Fruit fly (Drosophila melanogaster) whole organism, pupa: ENCODE measurements around the gene Pli.
A peak's percentile ranks its signal among the peaks of the same experiment; 100 is the strongest.

Experiments
- CG10348 ChIP-seq: fragments of 200-800 bp; sonication (Bioruptor generic); IDR thresholded peaks from 2 replicates; pipeline ENCODE4 v1.3.6; 2022; ENCODE audit warnings: missing biosample characterization, missing genetic modification characterization
- CG12605 ChIP-seq: fragments of 200-800 bp; sonication (Bioruptor generic); IDR thresholded peaks from 2 replicates; pipeline ENCODE4 v1.3.6; 2022; ENCODE audit warnings: missing biosample characterization, missing genetic modification characterization
- CG13204 ChIP-seq: fragments of 200-800 bp; sonication (Bioruptor generic); optimal IDR thresholded peaks from 2 replicates; lab custom pipeline; 2018; ENCODE audit warnings: missing biosample characterization, mild to moderate bottlenecking, missing genetic modification characterization, moderate library complexity
- CG14655 ChIP-seq: fragments of 200-800 bp; sonication (Bioruptor generic); optimal IDR thresholded peaks from 3 replicates; lab custom pipeline; 2017; ENCODE audit warnings: mild to moderate bottlenecking, missing biosample characterization, missing genetic modification reagents, missing genetic modification characterization
- CG15710 ChIP-seq: fragments of 200-800 bp; sonication (Bioruptor generic); optimal IDR thresholded peaks from 2 replicates; lab custom pipeline; 2018; ENCODE audit warnings: missing biosample characterization, mild to moderate bottlenecking, missing genetic modification characterization, moderate library complexity
- CG17806 ChIP-seq: fragments of 200-800 bp; sonication (Bioruptor generic); optimal IDR thresholded peaks from 2 replicates; lab custom pipeline; 2018; ENCODE audit warnings: missing biosample characterization, mild to moderate bottlenecking, missing genetic modification characterization, moderate library complexity
- CG32121 ChIP-seq: fragments of 200-800 bp; sonication (Bioruptor generic); IDR thresholded peaks from 2 replicates; pipeline ENCODE4 v1.3.6; 2022; ENCODE audit warnings: missing biosample characterization, missing genetic modification characterization
- CG34367 ChIP-seq: fragments of 200-800 bp; sonication (Bioruptor generic); optimal IDR thresholded peaks from 2 replicates; lab custom pipeline; 2018; ENCODE audit warnings: missing biosample characterization, mild to moderate bottlenecking, missing genetic modification characterization
- CG4496 ChIP-seq: fragments of 200-800 bp; sonication (Bioruptor generic); IDR thresholded peaks from 3 replicates; pipeline ENCODE4 v1.3.6; 2022; ENCODE audit warnings: missing biosample characterization, missing genetic modification characterization
- CG8159 ChIP-seq: fragments of 200-800 bp; sonication (Bioruptor generic); optimal IDR thresholded peaks from 3 replicates; lab custom pipeline; 2018; ENCODE audit warnings: missing biosample characterization, mild to moderate bottlenecking, missing genetic modification characterization, moderate library complexity
- CG8301 ChIP-seq: fragments of 200-800 bp; sonication (Bioruptor generic); optimal IDR thresholded peaks from 2 replicates; lab custom pipeline; 2018; ENCODE audit warnings: missing biosample characterization, mild to moderate bottlenecking, missing genetic modification characterization
- CG9948 ChIP-seq: fragments of 200-800 bp; sonication (Bioruptor generic); optimal IDR thresholded peaks from 2 replicates; lab custom pipeline; 2018; ENCODE audit warnings: missing biosample characterization, mild to moderate bottlenecking, missing genetic modification characterization, moderate library complexity
- D1 ChIP-seq: fragments of 200-800 bp; sonication (Bioruptor generic); optimal IDR thresholded peaks from 2 replicates; lab custom pipeline; 2018; ENCODE audit warnings: missing biosample characterization, mild to moderate bottlenecking, missing genetic modification characterization, moderate library complexity
- EcR ChIP-seq: fragments of 200-800 bp; sonication (Bioruptor generic); optimal IDR thresholded peaks from 3 replicates; lab custom pipeline; 2019; ENCODE audit warnings: missing biosample characterization, missing genetic modification characterization, mild to moderate bottlenecking, moderate library complexity, missing genetic modification reagents
- Ets98B ChIP-seq: fragments of 200-800 bp; sonication (Bioruptor generic); IDR thresholded peaks from 2 replicates; pipeline ENCODE4 v1.3.6; 2022; ENCODE audit warnings: missing biosample characterization, missing genetic modification characterization
- Pif1A ChIP-seq: fragments of 200-800 bp; sonication (Bioruptor generic); optimal IDR thresholded peaks from 3 replicates; lab custom pipeline; 2016; ENCODE audit warnings: missing biosample characterization, missing genetic modification characterization
- Pif1B ChIP-seq: fragments of 200-800 bp; sonication (Bioruptor generic); optimal IDR thresholded peaks from 3 replicates; lab custom pipeline; 2016; ENCODE audit warnings: missing biosample characterization, missing genetic modification characterization
- Snoo ChIP-seq: fragments of 200-800 bp; sonication (Bioruptor generic); optimal IDR thresholded peaks from 3 replicates; lab custom pipeline; 2017; ENCODE audit warnings: missing biosample characterization, mild to moderate bottlenecking, missing genetic modification characterization, inconsistent platforms
- fd96Ca ChIP-seq: fragments of 200-800 bp; sonication (Bioruptor generic); IDR thresholded peaks from 3 replicates; pipeline ENCODE4 v1.3.6; 2022; ENCODE audit warnings: missing biosample characterization, missing genetic modification characterization
- gl ChIP-seq: fragments of 200-800 bp; sonication (Bioruptor generic); optimal IDR thresholded peaks from 2 replicates; lab custom pipeline; 2018; ENCODE audit warnings: missing biosample characterization, mild to moderate bottlenecking, missing genetic modification characterization
- rn ChIP-seq: fragments of 200-800 bp; sonication (Bioruptor generic); IDR thresholded peaks from 2 replicates; pipeline ENCODE4 v1.3.6; 2022; ENCODE audit warnings: missing biosample characterization, missing genetic modification characterization

Gene Pli

DNA sequence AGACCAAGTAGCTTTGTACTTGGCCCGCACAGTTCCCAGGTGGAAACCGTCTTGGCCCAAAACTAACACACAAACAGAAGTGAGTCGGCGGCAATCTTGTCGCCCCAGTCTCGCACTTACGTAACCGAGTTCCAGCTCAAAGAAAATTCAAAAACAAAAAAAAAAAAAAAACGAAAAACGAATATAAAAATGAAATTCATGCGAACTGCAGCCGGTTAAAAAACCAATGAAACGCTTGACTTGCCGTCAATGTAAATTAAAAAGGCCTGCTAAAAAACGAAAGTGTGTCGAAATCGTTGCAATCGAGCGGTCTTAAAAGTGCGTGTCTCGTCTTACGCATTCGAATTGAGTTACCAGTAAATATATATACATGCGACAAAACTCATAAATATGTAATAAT is 66.2 kb downstream of the Pli start:
- TF ChIP-seq fd96Ca (GFP tag; lab: Robert Waterston, UW) (peak; percentile 31; the same call in 1 of the 3 replicates), CG4496 (GFP tag; lab: Robert Waterston, UW) (0 out of 3 replicates have a peak, but pooled peaks have one; percentile 17), CG15710 (no peak), CG12605 (no peak), Ets98B (GFP tag; lab: Robert Waterston, UW) (no peak), Pif1A (GFP tag; lab: Kevin White, UChicago) (peak; percentile 3), D1 (tag; lab: Kevin White, UChicago) (no peak), CG17806 (tag; lab: Kevin White, UChicago) (no peak), CG9948 (tag; lab: Kevin White, UChicago) (no peak), CG8159 (tag; lab: Kevin White, UChicago) (no peak)
- TF ChIP-seq, all 21 proteins: peak for 3

DNA sequence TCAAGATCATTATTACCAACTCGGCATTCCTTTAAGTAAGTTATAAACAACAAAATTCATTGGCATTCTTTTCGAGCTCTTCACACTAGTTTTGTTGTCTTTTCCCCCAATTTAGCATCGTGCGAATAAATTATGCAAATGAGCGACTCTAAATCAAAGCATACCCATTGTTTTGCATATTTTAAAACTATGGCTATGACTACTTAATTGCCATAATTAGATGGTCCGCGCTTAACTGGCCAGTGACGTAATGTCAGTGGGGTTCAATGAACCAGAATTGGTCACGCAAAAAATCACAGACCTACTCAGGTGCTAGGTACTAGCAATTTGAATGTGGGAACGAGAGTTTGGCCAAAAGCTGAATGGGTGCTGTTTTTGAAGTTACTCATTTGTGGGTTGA is 66.9 kb downstream of the Pli start:
- TF ChIP-seq CG17806 (tag; lab: Kevin White, UChicago) (no peak), Pif1B (GFP tag; lab: Kevin White, UChicago) (no peak), CG8301 (tag; lab: Kevin White, UChicago) (no peak), Ets98B (GFP tag; lab: Robert Waterston, UW) (no peak), D1 (tag; lab: Kevin White, UChicago) (no peak), Pif1A (GFP tag; lab: Kevin White, UChicago) (no peak), rn (GFP tag; lab: Robert Waterston, UW) (no peak), CG12605 (no peak), CG4496 (GFP tag; lab: Robert Waterston, UW) (no peak), CG8159 (tag; lab: Kevin White, UChicago) (no peak), CG15710 (no peak), EcR (GFP tag; lab: Kevin White, UChicago) (no peak), Snoo (tag; lab: Kevin White, UChicago) (no peak), CG13204 (GFP tag; lab: Kevin White, UChicago) (no peak), CG9948 (tag; lab: Kevin White, UChicago) (no peak), CG10348 (GFP tag; lab: Robert Waterston, UW) (no peak), fd96Ca (GFP tag; lab: Robert Waterston, UW) (no peak), CG14655 (no peak), CG34367 (tag; lab: Kevin White, UChicago) (no peak)

DNA sequence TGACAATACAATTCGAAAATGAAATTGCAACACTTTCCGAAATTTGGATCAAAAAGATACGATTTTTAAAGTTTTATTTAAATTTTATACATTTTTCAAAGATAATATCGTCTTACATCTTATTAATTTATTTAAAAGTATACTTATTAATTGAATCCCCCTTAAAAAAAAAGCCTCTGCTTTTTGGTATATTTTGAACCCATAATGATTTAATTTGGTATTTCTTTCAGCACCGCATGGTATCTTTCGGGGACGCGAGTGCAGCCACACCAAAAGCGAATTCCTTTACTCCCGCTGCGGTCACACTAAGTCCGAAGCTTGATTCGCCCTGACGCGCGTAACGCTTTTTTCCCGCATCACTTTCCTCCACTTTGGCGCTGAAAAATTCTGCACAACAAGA is 69.6 kb downstream of the Pli start:
- TF ChIP-seq CG4496 (GFP tag; lab: Robert Waterston, UW) (peak; percentile 24; the same call in 1 of the 3 replicates), CG12605 (no peak), CG9948 (tag; lab: Kevin White, UChicago) (peak; percentile 9), CG10348 (GFP tag; lab: Robert Waterston, UW) (no peak), CG32121 (GFP tag; lab: Robert Waterston, UW) (peak; percentile 20; the same call in 1 of the 2 replicates)

DNA sequence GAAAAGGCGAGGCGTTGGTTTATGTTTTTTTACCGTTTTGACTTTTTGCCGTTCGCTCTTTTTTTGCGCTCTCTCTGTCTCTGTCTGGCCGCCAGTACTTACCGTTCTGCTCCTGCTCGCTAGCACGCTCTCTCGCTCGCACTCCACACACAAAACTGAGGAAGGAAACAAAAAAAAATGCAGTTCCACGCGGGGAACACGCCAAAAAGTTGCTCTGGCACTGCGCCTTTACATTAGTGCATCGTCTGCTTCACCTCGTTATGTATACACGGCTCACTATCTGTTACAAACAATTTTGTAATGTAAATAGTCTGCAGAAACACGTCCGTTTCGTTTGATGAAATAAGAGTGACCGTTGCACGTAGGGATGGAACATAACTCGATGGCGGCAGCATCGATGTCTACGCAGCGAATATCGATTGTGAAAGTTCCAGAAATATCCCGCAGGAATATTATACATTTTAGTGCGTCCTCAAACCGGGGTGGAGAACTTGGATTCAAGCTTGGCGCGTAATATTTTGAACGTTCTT is 70.9 kb downstream of the Pli start, which contains the start of the genes CG33111 and eIF4G2:
Gene CG33111, minus strand, starts transcription at position 359 of the 530 bp plus-strand sequence.
Gene eIF4G2, minus strand, starts transcription at position 359 of the 530 bp plus-strand sequence.
- TF ChIP-seq CG32121 (GFP tag; lab: Robert Waterston, UW) (0 out of 2 replicates have a peak, but pooled peaks have one; percentile 9), EcR (GFP tag; lab: Kevin White, UChicago) (peak; percentile 33), gl (tag; lab: Kevin White, UChicago) (peak; percentile 40), CG4496 (GFP tag; lab: Robert Waterston, UW) (peak; percentile 63; the same call in 2 of the 3 replicates), Ets98B (GFP tag; lab: Robert Waterston, UW) (0 out of 2 replicates have a peak, but pooled peaks have one; percentile 25), Snoo (tag; lab: Kevin White, UChicago) (peak; percentile 31), CG8301 (tag; lab: Kevin White, UChicago) (peak; percentile 47), CG17806 (tag; lab: Kevin White, UChicago) (peak; percentile 30), CG9948 (tag; lab: Kevin White, UChicago) (peak; percentile 27), Pif1A (GFP tag; lab: Kevin White, UChicago) (no peak), CG34367 (tag; lab: Kevin White, UChicago) (peak; percentile 48), Pif1B (GFP tag; lab: Kevin White, UChicago) (no peak), CG14655 (no peak), CG13204 (GFP tag; lab: Kevin White, UChicago) (peak; percentile 31), rn (GFP tag; lab: Robert Waterston, UW) (no peak), CG15710 (peak; percentile 30), CG10348 (GFP tag; lab: Robert Waterston, UW) (no peak), D1 (tag; lab: Kevin White, UChicago) (no peak), CG12605 (peak; percentile 40; the same call in 1 of the 2 replicates), fd96Ca (GFP tag; lab: Robert Waterston, UW) (0 out of 3 replicates have a peak, but pooled peaks have one; percentile 8), CG8159 (tag; lab: Kevin White, UChicago) (peak; percentile 42)

DNA sequence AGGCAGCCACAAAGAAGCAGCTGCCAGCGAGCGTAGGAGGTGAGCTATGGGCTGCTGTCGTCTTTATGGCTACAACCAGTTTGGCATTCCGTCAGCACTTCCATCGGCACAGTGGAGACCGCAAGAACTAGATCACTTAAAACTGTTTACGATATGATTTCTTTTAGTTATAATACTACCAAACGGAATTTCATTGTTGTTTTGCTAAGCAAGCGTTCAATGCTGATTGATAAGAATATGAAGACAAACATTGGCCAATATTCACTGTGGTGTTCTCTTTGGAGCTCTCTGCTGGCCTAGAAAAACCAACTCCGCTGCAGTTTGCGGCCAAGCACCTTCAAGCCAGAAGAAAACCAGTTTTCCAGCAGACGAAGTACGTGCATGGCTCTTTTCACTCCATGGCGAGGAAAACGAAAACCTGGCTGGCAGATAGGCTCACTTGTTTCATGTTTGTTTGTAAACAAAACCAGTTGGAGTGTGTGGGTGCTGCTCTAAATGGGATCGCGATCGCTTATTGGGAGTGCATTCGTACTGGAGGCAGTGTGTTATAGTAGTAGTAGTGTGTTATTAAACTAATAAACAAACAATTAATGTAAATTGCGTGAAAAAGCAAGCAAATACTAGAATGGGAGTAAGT is 72.2 kb downstream of the Pli start:
- TF ChIP-seq Snoo (tag; lab: Kevin White, UChicago), result no peak
- no peak for TF ChIP-seq CG14655
- TF ChIP-seq CG9948 (tag; lab: Kevin White, UChicago), result no peak
- TF ChIP-seq CG8301 (tag; lab: Kevin White, UChicago), result no peak
- TF ChIP-seq gl (tag; lab: Kevin White, UChicago), result no peak
- TF ChIP-seq Pif1A (GFP tag; lab: Kevin White, UChicago), result no peak
- TF ChIP-seq EcR (GFP tag; lab: Kevin White, UChicago), result peak; percentile 92
- peak; percentile 86; the same call in 2 of the 3 replicates for TF ChIP-seq CG4496 (GFP tag; lab: Robert Waterston, UW)
- no peak for TF ChIP-seq Pif1B (GFP tag; lab: Kevin White, UChicago)
- TF ChIP-seq fd96Ca (GFP tag; lab: Robert Waterston, UW), result peak; percentile 88
- TF ChIP-seq Ets98B (GFP tag; lab: Robert Waterston, UW), result peak; percentile 78
- TF ChIP-seq CG10348 (GFP tag; lab: Robert Waterston, UW), result peak; percentile 58
- peak; percentile 62 for TF ChIP-seq CG15710
- TF ChIP-seq rn (GFP tag; lab: Robert Waterston, UW), result peak; percentile 53; the same call in 1 of the 2 replicates
- TF ChIP-seq CG32121 (GFP tag; lab: Robert Waterston, UW), result peak; percentile 83
- no peak; the same call in 1 of the 2 replicates for TF ChIP-seq CG12605
- no peak for TF ChIP-seq CG34367 (tag; lab: Kevin White, UChicago)
- no peak for TF ChIP-seq CG13204 (GFP tag; lab: Kevin White, UChicago)
- no peak for TF ChIP-seq D1 (tag; lab: Kevin White, UChicago)
- TF ChIP-seq, all 21 proteins: peak for 8
